Fruit fly (Drosophila melanogaster): ENCODE data around the gene Aef1.

Aef1 gene

dm6 chr3L:21406638-21407037, 26.6 kb upstream of the Aef1 start, which contains the start of gene sa:
sa (minus strand) TSS chr3L:21406738.
- TF ChIP-seq Dif (GFP tag; optimal IDR thresholded peaks at IDR 0.05; ENCODE audit: partially characterized antibody) (no peak), Rel (GFP tag; optimal IDR thresholded peaks at IDR 0.05) (no peak), Rel (tag; optimal IDR thresholded peaks at IDR 0.05) (no peak), HLH106 (tag; optimal IDR thresholded peaks at IDR 0.05) (no peak), OdsH (GFP tag; optimal IDR thresholded peaks at IDR 0.05) (no peak), lola (GFP tag; optimal IDR thresholded peaks at IDR 0.05) (no peak), fru (GFP tag; optimal IDR thresholded peaks at IDR 0.05) (no peak), CG9705 (GFP tag; optimal IDR thresholded peaks at IDR 0.05) (no peak), Abd-B (GFP tag; optimal IDR thresholded peaks at IDR 0.05) (no peak), GATAd (GFP tag; optimal IDR thresholded peaks at IDR 0.05) (no peak), sage (GFP tag; optimal IDR thresholded peaks at IDR 0.05) (no peak), pan (optimal IDR thresholded peaks at IDR 0.05) (no peak), Myc (optimal IDR thresholded peaks at IDR 0.05) (no peak), Sp1 (GFP tag; optimal IDR thresholded peaks at IDR 0.05) (no peak)

- TF ChIP-seq Abd-B (GFP tag; optimal IDR thresholded peaks at IDR 0.05) = no peak
Observed at dm6 chr3L:21412140-21412539, 21.1 kb upstream of the Aef1 start.

dm6 chr3L:21414331-21414730, 18.9 kb upstream of the Aef1 start:
- TF ChIP-seq HLH106 (tag; optimal IDR thresholded peaks at IDR 0.05) = no peak
- peak in 1 of 2 experiments; percentile 15 for TF ChIP-seq foxo (GFP tag; optimal IDR thresholded peaks at IDR 0.05)

dm6 chr3L:21416921-21417447, 16.2 kb upstream of the Aef1 start:
- TF ChIP-seq CrebA (GFP tag; optimal IDR thresholded peaks at IDR 0.05; ENCODE audit: borderline replicate concordance) = no peak
- TF ChIP-seq Rel (GFP tag; optimal IDR thresholded peaks at IDR 0.05) = no peak
- TF ChIP-seq Rel (tag; optimal IDR thresholded peaks at IDR 0.05) = no peak
- TF ChIP-seq fru (GFP tag; optimal IDR thresholded peaks at IDR 0.05) = no peak
- no peak for TF ChIP-seq rgr (GFP tag; optimal IDR thresholded peaks at IDR 0.05)
- TF ChIP-seq Vsx2 (GFP tag; optimal IDR thresholded peaks at IDR 0.05; ENCODE audit: partially characterized antibody) = no peak
- no peak for TF ChIP-seq Dfd (GFP tag; optimal IDR thresholded peaks at IDR 0.05)
- TF ChIP-seq Hnf4 (GFP tag; optimal IDR thresholded peaks at IDR 0.05) = no peak

- TF ChIP-seq foxo (GFP tag; optimal IDR thresholded peaks at IDR 0.05) (peak in 1 of 2 experiments; percentile 48), OdsH (GFP tag; optimal IDR thresholded peaks at IDR 0.05) (peak; percentile 62), ey (GFP tag; optimal IDR thresholded peaks at IDR 0.05) (peak; percentile 41), sv (GFP tag; optimal IDR thresholded peaks at IDR 0.05) (no peak), Sp1 (GFP tag; optimal IDR thresholded peaks at IDR 0.05) (peak; percentile 52), psq (GFP tag; optimal IDR thresholded peaks at IDR 0.05) (peak; percentile 39), fru (GFP tag; optimal IDR thresholded peaks at IDR 0.05) (peak; percentile 32), h (GFP tag; optimal IDR thresholded peaks at IDR 0.05) (peak; percentile 49), dmrt93B (GFP tag; optimal IDR thresholded peaks at IDR 0.05) (peak; percentile 32), rgr (GFP tag; optimal IDR thresholded peaks at IDR 0.05) (peak; percentile 25), woc (GFP tag; optimal IDR thresholded peaks at IDR 0.05) (peak; percentile 26), sage (GFP tag; optimal IDR thresholded peaks at IDR 0.05) (no peak), Dfd (GFP tag; optimal IDR thresholded peaks at IDR 0.05) (no peak)
Observed at dm6 chr3L:21417884-21418536, 15.2 kb upstream of the Aef1 start.

dm6 chr3L:21427490-21427889, 5.7 kb upstream of the Aef1 start, which contains the start of gene CG33288:
CG33288 (plus strand) TSS chr3L:21427790.
- TF ChIP-seq fru (GFP tag; optimal IDR thresholded peaks at IDR 0.05) (no peak), HLH106 (tag; optimal IDR thresholded peaks at IDR 0.05) (no peak), Dif (GFP tag; optimal IDR thresholded peaks at IDR 0.05; ENCODE audit: partially characterized antibody) (no peak), sage (GFP tag; optimal IDR thresholded peaks at IDR 0.05) (no peak), N (GFP tag; optimal IDR thresholded peaks at IDR 0.05) (no peak), Hnf4 (GFP tag; optimal IDR thresholded peaks at IDR 0.05) (no peak), CrebA (GFP tag; optimal IDR thresholded peaks at IDR 0.05; ENCODE audit: borderline replicate concordance) (no peak), CG9705 (GFP tag; optimal IDR thresholded peaks at IDR 0.05) (no peak), h (GFP tag; optimal IDR thresholded peaks at IDR 0.05) (no peak), foxo (GFP tag; optimal IDR thresholded peaks at IDR 0.05) (no peak), Hr78 (GFP tag; optimal IDR thresholded peaks at IDR 0.05) (no peak), br (GFP tag; optimal IDR thresholded peaks at IDR 0.05) (no peak), Myc (optimal IDR thresholded peaks at IDR 0.05) (no peak), rgr (GFP tag; optimal IDR thresholded peaks at IDR 0.05) (no peak), Vsx2 (GFP tag; optimal IDR thresholded peaks at IDR 0.05; ENCODE audit: partially characterized antibody) (no peak), sv (GFP tag; optimal IDR thresholded peaks at IDR 0.05) (no peak), Dfd (GFP tag; optimal IDR thresholded peaks at IDR 0.05) (no peak), tai (GFP tag; optimal IDR thresholded peaks at IDR 0.05) (no peak)
